Fruit fly (Drosophila melanogaster) whole organism, embryonic: ENCODE data around the gene CG45099.

Source experiments
- CG16863 ChIP-seq: fragments of 200-800 bp; sonication (Bioruptor generic); optimal IDR thresholded peaks from 3 replicates; lab custom pipeline; 2016; ENCODE audit warnings: missing biosample characterization, missing genetic modification characterization
- CG32767 ChIP-seq: fragments of 200-800 bp; sonication (Bioruptor generic); IDR thresholded peaks from 2 replicates; pipeline ENCODE4 v1.3.6; 2022; ENCODE audit warnings: missing biosample characterization, missing genetic modification characterization
- CG33557 ChIP-seq: fragments of 200-800 bp; sonication (Bioruptor generic); optimal IDR thresholded peaks from 2 replicates; lab custom pipeline; 2019; ENCODE audit warnings: missing biosample characterization, mild to moderate bottlenecking, missing genetic modification characterization, moderate library complexity
- CG6791 ChIP-seq: fragments of 200-800 bp; sonication (Bioruptor generic); IDR thresholded peaks from 3 replicates; pipeline ENCODE4 v1.3.6; 2022; ENCODE audit warnings: missing biosample characterization, missing genetic modification characterization; ENCODE audit not compliant: partially characterized antibody
- cwo ChIP-seq: fragments of 200-800 bp; sonication (Bioruptor generic); optimal IDR thresholded peaks from 3 replicates; lab custom pipeline; 2017; ENCODE audit warnings: missing biosample characterization, missing genetic modification characterization, mild to moderate bottlenecking, moderate library complexity, missing genetic modification reagents
- gcm ChIP-seq: fragments of 200-800 bp; sonication (Bioruptor generic); optimal IDR thresholded peaks from 2 replicates; lab custom pipeline; 2019; ENCODE audit warnings: missing biosample characterization, mild to moderate bottlenecking, missing genetic modification characterization, moderate library complexity
- otp ChIP-seq: fragments of 200-800 bp; sonication (Bioruptor generic); IDR thresholded peaks from 3 replicates; pipeline ENCODE4, ENCODE4 v1.3.6; 2022; ENCODE audit warnings: missing biosample characterization, missing genetic modification characterization
- pnt ChIP-seq: fragments of 200-800 bp; sonication (Bioruptor generic); optimal IDR thresholded peaks from 3 replicates; lab custom pipeline; 2016; ENCODE audit warnings: missing biosample characterization, missing genetic modification characterization
- psq ChIP-seq: fragments of 200-800 bp; sonication (Bioruptor generic); optimal IDR thresholded peaks from 2 replicates; lab custom pipeline; 2017; ENCODE audit warnings: missing biosample characterization, missing genetic modification characterization
- repo ChIP-seq: fragments of 200-800 bp; sonication (Bioruptor generic); optimal IDR thresholded peaks from 2 replicates; lab custom pipeline; 2016; ENCODE audit warnings: missing biosample characterization, missing genetic modification characterization
- unpg ChIP-seq: fragments of 200-800 bp; sonication (Bioruptor generic); optimal IDR thresholded peaks from 3 replicates; lab custom pipeline; 2018; ENCODE audit warnings: missing biosample characterization, mild to moderate bottlenecking, missing genetic modification characterization, moderate library complexity

DNA sequence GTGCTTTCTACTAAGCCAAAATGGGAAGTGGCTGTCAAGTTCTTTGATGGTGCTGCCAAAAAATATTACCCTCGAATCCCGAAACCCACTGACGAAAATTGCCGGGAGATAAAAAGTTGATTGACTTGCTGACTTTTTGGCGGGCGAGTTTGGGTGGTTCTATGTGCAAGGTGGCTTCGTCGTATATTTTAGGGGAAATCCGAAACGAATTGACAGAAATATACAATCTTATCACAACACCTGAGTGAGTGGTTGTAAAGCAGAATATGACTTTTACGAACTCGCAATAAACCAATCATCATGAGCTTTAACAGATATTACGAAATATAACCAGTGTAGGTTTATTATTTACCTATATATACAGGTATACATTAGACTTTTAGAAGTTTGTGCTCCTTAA is 30.6 kb downstream of the CG45099 start:
- no peak for TF ChIP-seq repo (GFP tag; lab: Kevin White, UChicago)
- TF ChIP-seq CG16863 (GFP tag; lab: Kevin White, UChicago): no peak
- TF ChIP-seq gcm: no peak
- no peak for TF ChIP-seq psq (GFP tag; lab: Kevin White, UChicago)
- TF ChIP-seq otp: no peak
- TF ChIP-seq CG6791 (GFP tag; lab: Robert Waterston, UW): no peak
- no peak for TF ChIP-seq unpg (GFP tag; lab: Kevin White, UChicago)
- no peak for TF ChIP-seq CG32767 (GFP tag; lab: Robert Waterston, UW)
- TF ChIP-seq CG33557 (GFP tag; lab: Kevin White, UChicago): no peak
- TF ChIP-seq pnt (GFP tag; lab: Kevin White, UChicago): no peak
- no peak for TF ChIP-seq cwo (GFP tag; lab: Kevin White, UChicago)
